Worm (Caenorhabditis elegans) whole organism, young adult: Measurements from ENCODE around the gene pix-1.

Source experiments
- B0019.2 ChIP-seq: fragments of 200-800 bp; sonication (Bioruptor generic); conservative IDR thresholded peaks from 2 replicates; pipeline ENCODE4 v1.3.6; 2022; ENCODE audit warnings: missing genetic modification reagents, missing genetic modification characterization, missing compliant biosample characterization
- F10E7.11 ChIP-seq: sonication (generic microtip); optimal IDR thresholded peaks from 2 replicates; lab custom pipeline; 2017; ENCODE audit warnings: mild to moderate bottlenecking, missing genetic modification characterization, moderate library complexity, missing compliant biosample characterization
- F33H1.4 ChIP-seq: fragments of 200-800 bp; sonication (Bioruptor generic); IDR thresholded peaks from 2 replicates; pipeline ENCODE4 v1.3.6; 2022; ENCODE audit warnings: missing genetic modification reagents, missing genetic modification characterization, missing compliant biosample characterization
- F52B5.7 ChIP-seq: sonication (generic microtip); optimal IDR thresholded peaks from 2 replicates; lab custom pipeline; 2016; ENCODE audit warnings: mild to moderate bottlenecking, missing genetic modification characterization, missing compliant biosample characterization
- F55B11.4 ChIP-seq: sonication (generic microtip); optimal IDR thresholded peaks from 2 replicates; lab custom pipeline; 2016; ENCODE audit warnings: missing compliant biosample characterization, missing genetic modification characterization, borderline replicate concordance; ENCODE audit not compliant: insufficient read depth
- F57C9.4 ChIP-seq: sonication (generic microtip); optimal IDR thresholded peaks from 2 replicates; lab custom pipeline; 2017; ENCODE audit warnings: mild to moderate bottlenecking, missing genetic modification characterization, missing compliant biosample characterization
- Y53G8AR.9 ChIP-seq: fragments of 200-800 bp; sonication (Bioruptor generic); conservative IDR thresholded peaks from 2 replicates; pipeline ENCODE4 v1.3.6; 2022; ENCODE audit warnings: missing genetic modification reagents, missing genetic modification characterization, missing compliant biosample characterization
- Y95B8A.8 ChIP-seq: fragments of 200-800 bp; sonication (Bioruptor generic); IDR thresholded peaks from 2 replicates; pipeline ENCODE4 v1.3.6; 2022; ENCODE audit warnings: missing genetic modification reagents, missing genetic modification characterization, missing compliant biosample characterization
- akir-1 ChIP-seq: fragments of 200-800 bp; sonication (Bioruptor generic); optimal IDR thresholded peaks from 2 replicates; lab custom pipeline; 2018; ENCODE audit warnings: mild to moderate bottlenecking, missing genetic modification characterization, moderate library complexity, missing compliant biosample characterization
- ama-1 ChIP-seq, 3 experiments: fragments of 150-350 bp in 1 of 3; sonication (generic microtip) in 2 of 3; optimal IDR thresholded peaks; 2 replicates each; lab custom pipeline; 2014 to 2018; ENCODE audit warnings: missing biosample characterization in 2 of 3, missing genetic modification characterization in 2 of 3, missing genetic modification reagents in 2 of 3
- aptf-3 ChIP-seq: fragments of 200-800 bp; sonication (Bioruptor generic); IDR thresholded peaks from 2 replicates; pipeline ENCODE4 v1.3.6; 2022; ENCODE audit warnings: missing genetic modification characterization, missing compliant biosample characterization
- cebp-1 ChIP-seq, 2 experiments: fragments of 200-800 bp in 1 of 2; sonication (Bioruptor generic) in 1 of 2; sonication (generic microtip) in 1 of 2; IDR thresholded peaks in 1 of 2; optimal IDR thresholded peaks in 1 of 2; 2 replicates each; pipeline versions ENCODE4 v1.3.6 to Lab custom; 2017 to 2022; ENCODE audit warnings: missing compliant biosample characterization in 2 of 2, missing genetic modification characterization in 2 of 2, mild to moderate bottlenecking in 1 of 2, missing genetic modification reagents in 1 of 2, moderate library complexity in 1 of 2
- ceh-100 ChIP-seq: fragments of 200-800 bp; sonication (Bioruptor generic); IDR thresholded peaks from 2 replicates; pipeline ENCODE4 v1.3.6; 2022; ENCODE audit warnings: missing genetic modification reagents, missing genetic modification characterization, missing compliant biosample characterization
- ceh-40 ChIP-seq: fragments of 200-800 bp; sonication (Bioruptor generic); IDR thresholded peaks from 2 replicates; pipeline ENCODE4 v1.3.6; 2022; ENCODE audit warnings: missing genetic modification characterization, missing compliant biosample characterization
- ceh-79 ChIP-seq: sonication (generic microtip); optimal IDR thresholded peaks from 2 replicates; lab custom pipeline; 2017; ENCODE audit warnings: mild to moderate bottlenecking, missing genetic modification characterization, missing compliant biosample characterization
- dpff-1 ChIP-seq: sonication (generic microtip); optimal IDR thresholded peaks from 2 replicates; lab custom pipeline; 2017; ENCODE audit warnings: mild to moderate bottlenecking, missing genetic modification characterization, missing compliant biosample characterization
- egl-44 ChIP-seq: fragments of 200-800 bp; sonication (Bioruptor generic); IDR thresholded peaks from 2 replicates; pipeline ENCODE4 v1.3.6; 2022; ENCODE audit warnings: missing genetic modification reagents, missing genetic modification characterization, missing compliant biosample characterization
- egrh-3 ChIP-seq: fragments of 200-800 bp; sonication (Bioruptor generic); IDR thresholded peaks from 2 replicates; pipeline ENCODE4 v1.3.6; 2022; ENCODE audit warnings: missing genetic modification reagents, missing genetic modification characterization, missing compliant biosample characterization
- ekl-4 ChIP-seq: fragments of 200-800 bp; sonication (Bioruptor generic); IDR thresholded peaks from 2 replicates; pipeline ENCODE4 v1.3.6; 2022; ENCODE audit warnings: missing genetic modification reagents, missing genetic modification characterization, missing compliant biosample characterization
- gei-17 ChIP-seq: fragments of 200-800 bp; sonication (Bioruptor generic); optimal IDR thresholded peaks from 2 replicates; lab custom pipeline; 2018; ENCODE audit warnings: mild to moderate bottlenecking, missing genetic modification characterization, missing compliant biosample characterization
- him-1 ChIP-seq: sonication (generic microtip); optimal IDR thresholded peaks from 2 replicates; lab custom pipeline; 2016; ENCODE audit warnings: missing genotype, missing genetic modification reagents, missing genetic modification characterization, missing compliant biosample characterization
- hlh-12 ChIP-seq: sonication (generic microtip); optimal IDR thresholded peaks from 2 replicates; lab custom pipeline; 2016; ENCODE audit warnings: missing genetic modification characterization, missing compliant biosample characterization
- hmg-1.2 ChIP-seq: fragments of 200-800 bp; sonication (Bioruptor generic); IDR thresholded peaks from 2 replicates; pipeline ENCODE4 v1.3.6; 2022; ENCODE audit warnings: missing genetic modification reagents, missing genetic modification characterization, missing compliant biosample characterization
- hsf-1 ChIP-seq: fragments of 200-800 bp; sonication (Bioruptor generic); IDR thresholded peaks from 2 replicates; pipeline ENCODE4 v1.3.6; 2022; ENCODE audit warnings: missing genetic modification reagents, missing genetic modification characterization, missing compliant biosample characterization
- lag-1 ChIP-seq: fragments of 200-800 bp; sonication (Bioruptor generic); IDR thresholded peaks from 2 replicates; pipeline ENCODE4 v1.3.6; 2022; ENCODE audit warnings: missing genetic modification reagents, missing genetic modification characterization, missing compliant biosample characterization
- lin-35 ChIP-seq, 3 experiments: fragments of 150-350 bp in 2 of 3; sonication (generic microtip) in 1 of 3; optimal IDR thresholded peaks; 2 replicates each; lab custom pipeline; 2014 to 2018; ENCODE audit warnings: missing biosample characterization in 3 of 3, missing genetic modification characterization in 3 of 3, missing genetic modification reagents in 3 of 3
- madf-10 ChIP-seq: sonication (generic microtip); optimal IDR thresholded peaks from 2 replicates; lab custom pipeline; 2016; ENCODE audit warnings: mild to moderate bottlenecking, missing genetic modification characterization, missing compliant biosample characterization
- madf-6 ChIP-seq: fragments of 200-800 bp; sonication (Bioruptor generic); IDR thresholded peaks from 2 replicates; pipeline ENCODE4 v1.3.6; 2022; ENCODE audit warnings: missing genetic modification reagents, missing genetic modification characterization, missing compliant biosample characterization
- mes-4 ChIP-seq: sonication (generic microtip); optimal IDR thresholded peaks from 2 replicates; lab custom pipeline; 2016; ENCODE audit warnings: missing genotype, missing genetic modification characterization, missing compliant biosample characterization
- mxl-1 ChIP-seq: sonication (generic microtip); optimal IDR thresholded peaks from 2 replicates; lab custom pipeline; 2016; ENCODE audit warnings: missing genetic modification characterization, missing compliant biosample characterization
- nfya-1 ChIP-seq: sonication (generic microtip); optimal IDR thresholded peaks from 2 replicates; lab custom pipeline; 2017; ENCODE audit warnings: antibody characterized with exemption, missing compliant biosample characterization, missing genetic modification characterization, borderline replicate concordance; ENCODE audit not compliant: insufficient read depth
- nfyb-1 ChIP-seq: fragments of 200-800 bp; sonication (Bioruptor generic); IDR thresholded peaks from 2 replicates; pipeline ENCODE4 v1.3.6; 2022; ENCODE audit warnings: missing genetic modification reagents, missing genetic modification characterization, missing compliant biosample characterization
- nhr-120 ChIP-seq: fragments of 200-800 bp; sonication (Bioruptor generic); IDR thresholded peaks from 2 replicates; pipeline ENCODE4 v1.3.6; 2022; ENCODE audit warnings: missing genetic modification characterization, missing compliant biosample characterization
- nhr-80 ChIP-seq: sonication (generic microtip); optimal IDR thresholded peaks from 2 replicates; lab custom pipeline; 2016; ENCODE audit warnings: missing genetic modification characterization, missing compliant biosample characterization
- rec-8 ChIP-seq, 2 experiments: sonication (generic microtip); optimal IDR thresholded peaks; 2 replicates each; lab custom pipeline; 2016; ENCODE audit warnings: mild to moderate bottlenecking in 2 of 2, missing genetic modification characterization in 2 of 2, missing genetic modification reagents in 2 of 2, missing genotype in 2 of 2, missing biosample characterization in 1 of 2, missing compliant biosample characterization in 1 of 2, moderate library complexity in 1 of 2
- repo-1 ChIP-seq: sonication (generic microtip); optimal IDR thresholded peaks from 2 replicates; lab custom pipeline; 2017; ENCODE audit warnings: mild to moderate bottlenecking, missing genetic modification characterization, missing compliant biosample characterization
- sdz-38 ChIP-seq: sonication (generic microtip); optimal IDR thresholded peaks from 2 replicates; lab custom pipeline; 2016; ENCODE audit warnings: missing genotype, missing genetic modification characterization, missing compliant biosample characterization
- sea-2 ChIP-seq: fragments of 200-800 bp; sonication (Bioruptor generic); IDR thresholded peaks from 2 replicates; pipeline ENCODE4 v1.3.6; 2022; ENCODE audit warnings: missing genetic modification characterization, missing compliant biosample characterization
- snpc-1.3 ChIP-seq: sonication (generic microtip); optimal IDR thresholded peaks from 2 replicates; lab custom pipeline; 2017; ENCODE audit warnings: missing genetic modification characterization, mild to moderate bottlenecking, missing compliant biosample characterization, antibody characterized with exemption, moderate library complexity, missing genotype, missing genetic modification reagents; ENCODE audit not compliant: insufficient read depth
- snpc-4 ChIP-seq, 5 experiments: fragments of 150-350 bp in 1 of 5; sonication (generic microtip) in 4 of 5; optimal IDR thresholded peaks; 2 replicates each; lab custom pipeline; 2014 to 2018; ENCODE audit warnings: missing genetic modification characterization in 5 of 5, missing biosample characterization in 3 of 5, antibody characterized with exemption in 2 of 5, mild to moderate bottlenecking in 2 of 5, missing compliant biosample characterization in 2 of 5, missing genotype in 2 of 5, moderate library complexity in 2 of 5, missing genetic modification reagents in 1 of 5
- somi-1 ChIP-seq: fragments of 200-800 bp; sonication (Bioruptor generic); optimal IDR thresholded peaks from 2 replicates; lab custom pipeline; 2018; ENCODE audit warnings: mild to moderate bottlenecking, missing genetic modification characterization, missing compliant biosample characterization
- sptf-2 ChIP-seq: fragments of 200-800 bp; sonication (Bioruptor generic); optimal IDR thresholded peaks from 2 replicates; lab custom pipeline; 2018; ENCODE audit warnings: mild to moderate bottlenecking, missing genetic modification characterization, missing compliant biosample characterization
- tbp1 ChIP-seq: fragments of 200-800 bp; sonication (Bioruptor generic); optimal IDR thresholded peaks from 2 replicates; lab custom pipeline; 2018; ENCODE audit warnings: mild to moderate bottlenecking, missing genetic modification characterization, missing compliant biosample characterization
- ztf-18 ChIP-seq: sonication (generic microtip); optimal IDR thresholded peaks from 2 replicates; lab custom pipeline; 2016; ENCODE audit warnings: missing genotype, mild to moderate bottlenecking, missing genetic modification characterization, missing compliant biosample characterization
- ztf-28 ChIP-seq: fragments of 200-800 bp; sonication (Bioruptor generic); IDR thresholded peaks from 2 replicates; pipeline ENCODE4 v1.3.6; 2022; ENCODE audit warnings: missing genetic modification reagents, missing genetic modification characterization, missing compliant biosample characterization
- ztf-3 ChIP-seq: fragments of 200-800 bp; sonication (Bioruptor generic); optimal IDR thresholded peaks from 2 replicates; lab custom pipeline; 2018; ENCODE audit warnings: mild to moderate bottlenecking, missing genetic modification characterization, missing compliant biosample characterization

pix-1 gene

ce11 chrX:13700642-13701233, 26.4 kb upstream of the pix-1 start (continued):
- TF ChIP-seq B0019.2 (GFP tag; lab: Robert Waterston, UW) = no peak
- TF ChIP-seq lin-35 (GFP tag; optimal IDR thresholded peaks at IDR 0.05; lab: Kevin White, UChicago) = peak in 2 of 3 experiments; percentile 88 to 98
- TF ChIP-seq madf-10 (tag; lab: Kevin White, UChicago) = peak; percentile 97
- TF ChIP-seq F10E7.11 (tag; lab: Kevin White, UChicago) = peak; percentile 99
- no peak for TF ChIP-seq hsf-1
- peak; percentile 82 for TF ChIP-seq tbp1
- peak; percentile 98 for TF ChIP-seq somi-1 (GFP tag; lab: Kevin White, UChicago)
- TF ChIP-seq madf-6 (GFP tag; lab: Robert Waterston, UW) = no peak
- peak; percentile 10 for TF ChIP-seq snpc-1.3 (tag; lab: Kevin White, UChicago)
- no peak for TF ChIP-seq ama-1 (optimal IDR thresholded peaks at IDR 0.05; lab: Kevin White, UChicago)
- peak; percentile 11 to 73 for TF ChIP-seq ama-1 (GFP tag; optimal IDR thresholded peaks at IDR 0.05; lab: Kevin White, UChicago)
- 0 out of 2 replicates have a peak, but pooled peaks have one; percentile 57 for TF ChIP-seq lag-1 (GFP tag; lab: Robert Waterston, UW)
- no peak for TF ChIP-seq mes-4 (tag; lab: Kevin White, UChicago)
- TF ChIP-seq nfyb-1 = peak; percentile 98
- TF ChIP-seq F55B11.4 (tag; lab: Kevin White, UChicago) = no peak
- TF ChIP-seq sdz-38 (tag; lab: Kevin White, UChicago) = no peak
- peak; percentile 94 for TF ChIP-seq ekl-4 (GFP tag; lab: Robert Waterston, UW)
- TF ChIP-seq F33H1.4 (GFP tag; lab: Robert Waterston, UW) = peak; percentile 33
- peak; percentile 54 for TF ChIP-seq F57C9.4
- peak; percentile 86 for TF ChIP-seq hmg-1.2
- TF ChIP-seq Y95B8A.8 (GFP tag; lab: Robert Waterston, UW) = peak; percentile 73; the same call in 1 of the 2 replicates
- peak; percentile 100 for TF ChIP-seq repo-1 (tag; lab: Kevin White, UChicago)
- peak; percentile 47 for TF ChIP-seq sptf-2 (GFP tag; lab: Kevin White, UChicago)
- TF ChIP-seq rec-8 (tag; optimal IDR thresholded peaks at IDR 0.05; lab: Kevin White, UChicago) = no peak
- no peak for TF ChIP-seq him-1
- peak; percentile 91 for TF ChIP-seq egl-44 (GFP tag; lab: Robert Waterston, UW)
- TF ChIP-seq nfya-1 (tag; lab: Kevin White, UChicago) = no peak
- peak; percentile 87 for TF ChIP-seq dpff-1
- TF ChIP-seq aptf-3 (GFP tag; lab: Robert Waterston, UW) = no peak
- peak; percentile 97 for TF ChIP-seq Y53G8AR.9
- peak; percentile 79 for TF ChIP-seq ceh-100
- TF ChIP-seq sea-2 (GFP tag; lab: Robert Waterston, UW) = 0 out of 2 replicates have a peak, but pooled peaks have one; percentile 51
- TF ChIP-seq cebp-1 (GFP tag; IDR thresholded peaks at IDR 0.05; lab: Robert Waterston, UW) = peak; percentile 75
- TF ChIP-seq cebp-1 (tag; optimal IDR thresholded peaks at IDR 0.05; lab: Kevin White, UChicago) = peak; percentile 98
- TF ChIP-seq gei-17 (GFP tag; lab: Kevin White, UChicago) = peak; percentile 98
- peak; percentile 86 for TF ChIP-seq mxl-1
- TF ChIP-seq akir-1 = peak; percentile 87
- no peak; the same call in 1 of the 2 replicates for TF ChIP-seq ztf-28
- TF ChIP-seq nhr-120 (GFP tag; lab: Robert Waterston, UW) = 0 out of 2 replicates have a peak, but pooled peaks have one; percentile 54
- TF ChIP-seq ztf-3 (GFP tag; lab: Kevin White, UChicago) = peak; percentile 86
- no peak for TF ChIP-seq egrh-3 (GFP tag; lab: Robert Waterston, UW)
- TF ChIP-seq ztf-18 (tag; lab: Kevin White, UChicago) = peak; percentile 69
- TF ChIP-seq hlh-12 (tag; lab: Kevin White, UChicago) = no peak
- TF ChIP-seq ceh-79 (tag; lab: Kevin White, UChicago) = peak; percentile 78
- TF ChIP-seq nhr-80 (tag; lab: Kevin White, UChicago) = peak; percentile 96
- TF ChIP-seq F52B5.7 (tag; lab: Kevin White, UChicago) = peak; percentile 94
- peak; percentile 75; the same call in 1 of the 2 replicates for TF ChIP-seq ceh-40 (GFP tag; lab: Robert Waterston, UW)
- TF ChIP-seq snpc-4 (GFP tag; optimal IDR thresholded peaks at IDR 0.05; lab: Kevin White, UChicago) = peak; percentile 42
- TF ChIP-seq snpc-4 (tag; optimal IDR thresholded peaks at IDR 0.05; lab: Kevin White, UChicago) = peak; percentile 60 to 91 (median 85)
